Worm (Caenorhabditis elegans) whole organism, mixed stage, embryonic: ENCODE data around the gene T10C6.6.

Experiments used
- blmp-1 ChIP-seq: fragments of 150-350 bp; optimal IDR thresholded peaks from 2 replicates; lab custom pipeline; 2014; ENCODE audit warnings: missing biosample characterization, missing genetic modification characterization
- cnd-1 ChIP-seq: fragments of 200-800 bp; sonication (Bioruptor generic); optimal IDR thresholded peaks from 2 replicates; lab custom pipeline; 2018; ENCODE audit warnings: mild to moderate bottlenecking, missing genetic modification characterization, missing compliant biosample characterization
- drap-1 ChIP-seq: fragments of 200-800 bp; sonication (Bioruptor generic); optimal IDR thresholded peaks from 3 replicates; lab custom pipeline; 2018; ENCODE audit warnings: mild to moderate bottlenecking, missing genetic modification characterization, missing compliant biosample characterization
- elt-1 ChIP-seq: sonication (generic microtip); optimal IDR thresholded peaks from 2 replicates; lab custom pipeline; 2017; ENCODE audit warnings: missing genetic modification characterization, mild to moderate bottlenecking, missing compliant biosample characterization, antibody characterized with exemption, moderate library complexity, borderline replicate concordance; ENCODE audit not compliant: insufficient read depth
- hlh-1 ChIP-seq: fragments of 150-350 bp; optimal IDR thresholded peaks from 2 replicates; lab custom pipeline; 2014; ENCODE audit warnings: missing biosample characterization, missing genetic modification reagents, missing genetic modification characterization
- mep-1 ChIP-seq: fragments of 150-350 bp; optimal IDR thresholded peaks from 2 replicates; lab custom pipeline; 2017; ENCODE audit warnings: missing biosample characterization, missing genetic modification reagents, missing genetic modification characterization, inconsistent platforms
- nhr-2 ChIP-seq: fragments of 150-350 bp; optimal IDR thresholded peaks from 2 replicates; lab custom pipeline; 2014; ENCODE audit warnings: missing biosample characterization, missing genetic modification characterization
- nhr-237 ChIP-seq: fragments of 150-350 bp; optimal IDR thresholded peaks from 2 replicates; lab custom pipeline; 2014; ENCODE audit warnings: missing biosample characterization, missing genetic modification characterization
- snpc-4 ChIP-seq: fragments of 150-350 bp; optimal IDR thresholded peaks from 2 replicates; lab custom pipeline; 2014; ENCODE audit warnings: missing biosample characterization, missing genetic modification characterization
- unc-39 ChIP-seq: fragments of 150-350 bp; optimal IDR thresholded peaks from 2 replicates; lab custom pipeline; 2014; ENCODE audit warnings: missing biosample characterization, missing genetic modification characterization
- unc-62 ChIP-seq: fragments of 150-350 bp; optimal IDR thresholded peaks from 2 replicates; lab custom pipeline; 2014; ENCODE audit warnings: missing biosample characterization, missing genetic modification reagents, missing genetic modification characterization
- ztf-11 ChIP-seq: fragments of 150-350 bp; optimal IDR thresholded peaks from 2 replicates; lab custom pipeline; 2014; ENCODE audit warnings: missing biosample characterization, missing genetic modification characterization

- TF ChIP-seq ztf-11 (no peak), unc-39 (tag; lab: Kevin White, UChicago) (no peak), snpc-4 (no peak), elt-1 (tag; lab: Kevin White, UChicago) (no peak), nhr-2 (tag; lab: Kevin White, UChicago) (no peak), drap-1 (GFP tag; lab: Kevin White, UChicago) (no peak), nhr-237 (tag; lab: Kevin White, UChicago) (no peak), blmp-1 (tag; lab: Kevin White, UChicago) (no peak), unc-62 (GFP tag; lab: Kevin White, UChicago) (no peak), mep-1 (tag; lab: Kevin White, UChicago) (no peak), cnd-1 (tag; lab: Kevin White, UChicago) (no peak), hlh-1 (tag; lab: Kevin White, UChicago) (no peak)
These were observed 49.3 kb upstream of the T10C6.6 start, which contains the start of gene sru-22 for ce11 chrV:15974836-15975235.
